Worm (Caenorhabditis elegans) whole organism, midembryonic: ENCODE data around the gene aqp-7.

Source experiments
- T22C8.4 ChIP-seq: fragments of 200-800 bp; sonication (Bioruptor generic); IDR thresholded peaks from 2 replicates; pipeline ENCODE4 v1.3.6; 2022; ENCODE audit warnings: missing genetic modification characterization, missing compliant biosample characterization
- cog-1 ChIP-seq: sonication (generic microtip); optimal IDR thresholded peaks from 2 replicates; lab custom pipeline; 2016; ENCODE audit warnings: missing genetic modification characterization, missing compliant biosample characterization
- flt-1 ChIP-seq: fragments of 200-800 bp; sonication (Bioruptor generic); IDR thresholded peaks from 2 replicates; pipeline ENCODE4 v1.3.6; 2022; ENCODE audit warnings: missing genetic modification characterization, missing compliant biosample characterization
- klf-2 ChIP-seq: fragments of 200-800 bp; sonication (Bioruptor generic); conservative IDR thresholded peaks from 2 replicates; pipeline ENCODE4 v1.3.6; 2022; ENCODE audit warnings: missing genetic modification reagents, missing genetic modification characterization, missing compliant biosample characterization
- med-1 ChIP-seq: sonication (generic microtip); optimal IDR thresholded peaks from 2 replicates; lab custom pipeline; 2017; ENCODE audit warnings: missing genetic modification characterization, mild to moderate bottlenecking, missing compliant biosample characterization, antibody characterized with exemption, missing genetic modification reagents; ENCODE audit not compliant: insufficient read depth
- ref-1 ChIP-seq: fragments of 200-800 bp; sonication (Bioruptor generic); conservative IDR thresholded peaks from 2 replicates; pipeline ENCODE4 v1.3.6; 2022; ENCODE audit warnings: missing genetic modification reagents, missing genetic modification characterization, missing compliant biosample characterization
- tab-1 ChIP-seq: fragments of 200-800 bp; sonication (Bioruptor generic); IDR thresholded peaks from 2 replicates; pipeline ENCODE4 v1.3.6; 2022; ENCODE audit warnings: missing genetic modification characterization, missing compliant biosample characterization
- ztf-23 ChIP-seq: fragments of 200-800 bp; sonication (Bioruptor generic); IDR thresholded peaks from 2 replicates; pipeline ENCODE4 v1.3.6; 2022; ENCODE audit warnings: missing genetic modification reagents, missing genetic modification characterization, missing compliant biosample characterization
- ztf-29 ChIP-seq: fragments of 200-800 bp; sonication (Bioruptor generic); IDR thresholded peaks from 2 replicates; pipeline ENCODE4 v1.3.6; 2022; ENCODE audit warnings: missing genetic modification reagents, missing genetic modification characterization, missing compliant biosample characterization

The aqp-7 gene

DNA sequence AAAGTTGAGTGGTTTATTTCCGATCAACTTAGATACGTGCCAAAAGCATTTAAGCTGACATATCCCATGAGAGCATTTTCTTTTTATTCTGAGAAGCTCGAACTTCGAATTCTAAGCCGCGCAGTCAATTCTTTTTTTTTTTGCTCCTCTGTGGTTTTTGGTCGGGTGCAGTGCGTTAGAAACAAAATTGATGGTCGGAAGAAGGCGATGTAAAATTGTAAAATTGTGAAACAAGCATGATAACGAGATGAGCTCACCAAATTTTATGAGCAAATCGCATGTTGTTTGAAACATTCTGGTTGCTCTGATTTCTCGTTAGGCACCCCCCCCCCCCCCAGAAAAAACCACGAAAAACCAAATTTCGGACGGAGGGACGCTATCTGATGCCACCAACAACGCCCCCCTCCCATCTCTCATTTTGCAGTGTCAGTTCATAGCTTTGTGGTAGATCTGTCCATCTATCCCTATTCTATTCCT, at the start of gene aqp-7:
Gene aqp-7, plus strand, starts transcription at position 427 of the 477 bp plus-strand sequence.
- TF ChIP-seq cog-1 (no peak), med-1 (GFP tag; lab: Kevin White, UChicago) (no peak)

DNA sequence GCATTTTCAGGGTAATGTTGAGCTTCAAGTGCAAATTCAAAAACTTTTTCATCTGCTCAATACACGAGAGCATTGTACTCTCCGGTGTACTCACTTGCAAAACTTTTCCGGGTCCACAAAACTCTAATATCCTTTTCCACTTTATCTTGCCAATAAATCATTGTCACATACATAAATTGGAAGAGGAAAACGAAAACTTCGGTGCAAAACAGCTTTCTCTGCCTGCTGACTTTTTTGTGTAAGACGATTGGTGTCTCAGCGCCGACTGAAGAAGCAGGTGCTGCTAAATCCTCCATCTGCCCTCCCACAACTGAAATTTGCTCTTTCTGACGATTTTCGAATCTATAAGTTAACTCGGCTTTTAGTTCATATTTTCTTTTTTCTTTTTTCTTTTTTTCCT, 49.4 kb upstream of the aqp-7 start:
- TF ChIP-seq cog-1 (no peak), klf-2 (GFP tag; lab: Robert Waterston, UW) (no peak), tab-1 (no peak), med-1 (GFP tag; lab: Kevin White, UChicago) (no peak)

DNA sequence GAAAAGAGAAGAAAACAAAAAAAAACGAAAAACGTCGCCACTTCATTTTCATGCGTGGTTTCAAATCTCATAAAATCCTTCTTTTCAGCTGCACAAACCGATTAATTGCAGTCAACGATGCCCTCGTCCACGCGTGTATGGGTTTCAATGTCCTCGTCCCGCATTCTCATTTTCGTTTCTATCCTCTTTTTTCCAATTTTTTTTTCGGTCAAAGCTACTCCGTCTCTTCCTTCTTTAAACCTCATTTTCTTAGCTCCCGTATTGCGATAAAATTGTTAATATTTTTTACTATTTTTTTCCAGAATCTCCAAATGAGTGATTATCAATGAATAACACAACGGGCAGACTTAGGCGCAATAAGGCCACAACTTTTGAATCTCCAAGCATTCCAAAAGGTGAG, 48.7 kb upstream of the aqp-7 start, which contains the start of gene aakg-3:
Gene aakg-3, plus strand, starts transcription at position 301 of the 400 bp plus-strand sequence.
- TF ChIP-seq ztf-23 (GFP tag; lab: Robert Waterston, UW) (no peak), ztf-29 (no peak), flt-1 (GFP tag; lab: Robert Waterston, UW) (no peak), ref-1 (no peak), cog-1 (no peak), med-1 (GFP tag; lab: Kevin White, UChicago) (no peak), tab-1 (no peak), klf-2 (GFP tag; lab: Robert Waterston, UW) (no peak), T22C8.4 (no peak)

DNA sequence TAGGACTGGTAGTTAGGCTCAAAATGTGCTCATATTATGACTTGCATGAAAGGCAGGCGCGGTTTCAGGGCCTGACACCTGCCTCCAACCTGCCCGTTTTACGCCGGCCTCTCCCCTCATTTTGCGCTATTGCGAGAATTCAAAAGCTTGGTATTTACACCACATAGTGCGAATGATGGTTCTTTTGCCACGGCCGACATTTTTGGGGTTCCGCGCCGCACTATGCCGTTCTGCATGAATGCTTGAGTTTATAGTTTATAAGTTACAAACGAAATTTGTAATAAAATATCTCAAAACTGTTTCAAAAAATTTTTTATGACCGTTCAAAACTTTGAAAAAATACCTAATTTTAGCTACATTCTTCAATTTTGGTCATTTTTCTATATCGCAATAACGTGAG, 46.8 kb upstream of the aqp-7 start:
- TF ChIP-seq flt-1 (GFP tag; lab: Robert Waterston, UW): no peak
- no peak for TF ChIP-seq ztf-29
- TF ChIP-seq cog-1: no peak
- TF ChIP-seq tab-1: no peak
- no peak for TF ChIP-seq med-1 (GFP tag; lab: Kevin White, UChicago)

DNA sequence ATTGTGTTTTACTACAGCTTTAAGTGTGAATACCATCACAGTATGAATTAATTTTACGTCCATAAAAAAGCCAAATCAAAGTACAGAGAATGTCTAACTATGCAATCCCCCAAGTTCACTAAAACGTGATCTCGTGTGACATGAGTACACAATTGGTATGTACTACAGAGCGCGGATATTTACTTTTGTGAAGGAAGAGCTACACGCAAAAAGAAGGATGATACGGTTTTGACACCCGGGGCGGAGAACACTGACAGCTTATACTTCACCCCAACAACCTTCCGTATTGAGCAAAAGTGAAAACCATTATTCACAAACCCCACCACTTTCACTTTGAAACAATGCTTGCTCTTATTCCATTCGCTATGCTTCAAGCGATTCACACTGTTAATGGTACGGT, 43.1 kb upstream of the aqp-7 start, which contains the start of gene nspg-5:
Gene nspg-5, plus strand, starts transcription at position 301 of the 400 bp plus-strand sequence.
- TF ChIP-seq med-1 (GFP tag; lab: Kevin White, UChicago) (no peak), T22C8.4 (no peak), flt-1 (GFP tag; lab: Robert Waterston, UW) (no peak), ztf-29 (no peak), ref-1 (no peak), klf-2 (GFP tag; lab: Robert Waterston, UW) (no peak), cog-1 (no peak), tab-1 (no peak), ztf-23 (GFP tag; lab: Robert Waterston, UW) (no peak)

DNA sequence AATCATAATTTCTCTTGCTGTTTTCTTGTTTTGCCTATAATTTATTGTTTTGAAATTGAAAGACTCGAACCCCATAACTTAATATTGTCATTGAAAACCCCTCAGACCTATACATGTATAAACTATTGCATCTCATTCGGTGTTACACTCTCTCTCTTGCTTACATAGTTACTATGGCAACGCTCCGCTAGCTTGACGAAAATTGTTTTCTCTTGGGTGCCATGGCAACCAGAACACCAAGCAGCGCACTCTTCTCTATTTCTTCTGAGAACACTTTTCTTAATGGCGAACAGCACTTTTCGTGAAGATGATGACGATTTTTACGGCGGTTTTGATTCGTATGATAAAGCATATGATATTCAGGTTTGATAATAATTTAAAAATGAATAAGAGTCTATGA, 40.9 kb upstream of the aqp-7 start, which contains the start of gene osm-5:
Gene osm-5, plus strand, starts transcription at position 268 of the 400 bp plus-strand sequence.
- TF ChIP-seq klf-2 (GFP tag; lab: Robert Waterston, UW): no peak
- TF ChIP-seq flt-1 (GFP tag; lab: Robert Waterston, UW): no peak
- TF ChIP-seq med-1 (GFP tag; lab: Kevin White, UChicago): no peak
- TF ChIP-seq cog-1: no peak
- no peak for TF ChIP-seq ztf-29
- TF ChIP-seq ref-1: no peak
- TF ChIP-seq ztf-23 (GFP tag; lab: Robert Waterston, UW): no peak
- TF ChIP-seq T22C8.4: no peak
- TF ChIP-seq tab-1: no peak

DNA sequence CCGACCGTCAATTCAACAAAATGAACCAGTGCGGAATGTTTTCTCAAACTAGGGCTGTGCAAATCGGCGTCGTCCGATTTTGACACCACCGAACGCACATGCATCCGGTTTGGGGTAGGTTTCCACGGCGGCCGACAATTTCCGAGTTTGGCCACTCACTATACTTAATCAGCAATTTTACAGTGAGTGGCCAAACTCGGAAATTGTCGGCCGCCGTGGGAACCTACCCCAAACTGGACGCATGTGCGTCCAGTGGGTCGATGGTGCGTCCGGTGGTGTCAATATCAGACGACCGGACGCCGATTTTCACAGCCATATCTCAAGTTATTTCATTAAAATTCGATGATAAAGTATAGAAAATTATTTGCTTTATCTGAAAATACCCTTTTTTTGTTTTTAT, 34.7 kb upstream of the aqp-7 start:
- TF ChIP-seq med-1 (GFP tag; lab: Kevin White, UChicago) (no peak), flt-1 (GFP tag; lab: Robert Waterston, UW) (no peak), cog-1 (no peak), ref-1 (no peak), ztf-23 (GFP tag; lab: Robert Waterston, UW) (no peak), tab-1 (no peak), klf-2 (GFP tag; lab: Robert Waterston, UW) (no peak), ztf-29 (no peak), T22C8.4 (no peak)

DNA sequence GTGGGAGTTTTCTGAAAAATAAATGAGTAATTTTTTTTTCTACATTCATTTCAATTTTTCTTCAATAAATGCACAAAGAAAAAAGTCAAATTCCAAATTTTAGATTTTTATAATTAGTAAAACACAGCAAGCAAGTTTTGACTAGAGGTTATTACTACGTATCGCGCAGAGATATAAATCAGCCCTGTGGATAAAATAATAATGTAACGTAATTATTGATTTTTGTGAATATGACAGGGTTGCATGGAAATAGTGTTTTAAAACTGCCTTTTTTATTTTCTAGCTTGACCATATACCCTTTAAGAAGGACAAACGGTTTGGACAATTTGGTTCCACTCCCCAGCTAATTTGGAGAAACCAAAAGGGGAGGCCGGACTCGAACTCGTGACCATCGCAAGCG, 28.5 kb upstream of the aqp-7 start:
- no peak for TF ChIP-seq tab-1
- 0 out of 2 replicates have a peak, but pooled peaks have one; percentile 33 for TF ChIP-seq T22C8.4

DNA sequence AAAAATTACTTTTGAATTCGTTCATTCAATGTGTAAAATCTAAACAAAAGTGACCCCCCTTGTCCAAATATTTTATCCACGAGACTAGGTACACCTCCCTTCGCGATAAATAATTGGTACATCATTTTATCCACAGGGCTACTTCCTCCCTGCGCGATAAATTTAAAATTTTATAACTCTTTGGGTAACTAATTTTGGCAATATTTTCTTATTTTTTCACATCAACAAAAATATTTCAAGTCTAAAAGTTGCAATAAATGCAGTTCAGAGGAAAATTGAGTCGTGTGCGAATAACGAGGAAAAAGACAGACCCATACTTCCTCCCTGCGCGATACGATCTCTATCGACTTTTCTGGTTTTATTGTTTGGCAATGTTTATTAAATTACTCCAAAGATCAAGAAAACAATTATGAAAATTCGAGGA, 27.9 kb upstream of the aqp-7 start:
- peak; percentile 57; the same call in 1 of the 2 replicates for TF ChIP-seq T22C8.4
- peak; percentile 88 for TF ChIP-seq flt-1 (GFP tag; lab: Robert Waterston, UW)
- 0 out of 2 replicates have a peak, but pooled peaks have one; percentile 45 for TF ChIP-seq tab-1
- TF ChIP-seq klf-2 (GFP tag; lab: Robert Waterston, UW): peak; percentile 87
- no peak; the same call in 1 of the 2 replicates for TF ChIP-seq ztf-29
- TF ChIP-seq cog-1: peak; percentile 98
- peak; percentile 83 for TF ChIP-seq ztf-23 (GFP tag; lab: Robert Waterston, UW)
- TF ChIP-seq ref-1: no peak
- TF ChIP-seq med-1 (GFP tag; lab: Kevin White, UChicago): peak; percentile 57

DNA sequence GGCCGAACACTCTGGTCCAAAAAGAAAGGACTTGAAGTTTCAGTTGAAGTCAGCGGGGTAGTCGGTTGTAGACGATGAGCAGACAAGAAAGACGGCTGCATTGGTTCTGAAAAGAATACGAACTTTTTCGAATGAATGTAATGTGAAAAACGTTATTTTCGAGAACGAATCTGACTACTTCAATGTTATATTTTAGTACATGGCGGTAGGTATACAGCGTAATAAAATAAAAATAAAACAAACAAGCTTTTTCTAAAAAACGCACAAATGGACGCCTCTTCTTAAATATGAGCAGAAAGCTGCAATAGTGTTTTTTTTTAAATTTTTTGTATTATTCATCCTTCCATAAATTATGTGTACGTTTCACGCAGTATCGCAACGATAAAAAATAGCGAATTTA, 25.2 kb upstream of the aqp-7 start, which contains the start of gene Y41G9A.17:
Gene Y41G9A.17, minus strand, starts transcription at position 101 of the 400 bp plus-strand sequence.
- TF ChIP-seq flt-1 (GFP tag; lab: Robert Waterston, UW): no peak
- no peak for TF ChIP-seq ztf-23 (GFP tag; lab: Robert Waterston, UW)
- no peak for TF ChIP-seq klf-2 (GFP tag; lab: Robert Waterston, UW)
- TF ChIP-seq cog-1: no peak
- TF ChIP-seq tab-1: no peak
- no peak for TF ChIP-seq ref-1
- TF ChIP-seq med-1 (GFP tag; lab: Kevin White, UChicago): no peak
- no peak for TF ChIP-seq ztf-29
- no peak for TF ChIP-seq T22C8.4

DNA sequence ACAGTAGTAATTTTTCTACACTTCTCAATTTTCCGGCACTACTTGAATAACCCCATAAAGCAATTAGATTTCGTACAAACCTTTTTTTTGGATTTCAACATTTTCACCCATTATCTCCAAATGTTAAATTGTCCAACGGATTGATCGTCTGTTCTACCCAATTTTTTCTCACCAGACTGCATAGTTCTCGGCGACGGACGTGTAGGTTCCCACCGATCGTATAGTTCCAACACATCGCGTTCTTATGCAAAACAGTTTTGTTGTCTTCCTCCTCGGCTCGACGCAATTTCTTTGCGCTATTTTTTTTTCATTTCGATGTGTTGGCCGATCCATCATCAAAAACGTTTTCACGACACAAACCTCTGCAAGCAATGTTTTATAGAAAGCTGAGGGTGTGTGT, 21.2 kb upstream of the aqp-7 start, which contains the start of gene Y41G9A.6:
Gene Y41G9A.6, minus strand, starts transcription at position 101 of the 400 bp plus-strand sequence.
- no peak for TF ChIP-seq klf-2 (GFP tag; lab: Robert Waterston, UW)
